Worm (Caenorhabditis elegans) whole organism, late embryonic: ENCODE results near the gene bicd-1.
"Not testable (repeated sequence)": the region's sequence is repeated elsewhere in the genome, so short reads cannot be mapped to it uniquely, and the experiment has no call there.

Experiments
- C08G9.2 ChIP-seq: sonication (generic microtip); optimal IDR thresholded peaks from 2 replicates; lab custom pipeline; 2016; ENCODE audit warnings: mild to moderate bottlenecking, missing genetic modification characterization, moderate library complexity, missing compliant biosample characterization
- C38D4.7 ChIP-seq: fragments of 200-800 bp; sonication (Bioruptor generic); optimal IDR thresholded peaks from 2 replicates; lab custom pipeline; 2018; ENCODE audit warnings: mild to moderate bottlenecking, missing genetic modification characterization, moderate library complexity, missing compliant biosample characterization
- Y22D7AL.16 ChIP-seq: sonication (generic microtip); optimal IDR thresholded peaks from 2 replicates; lab custom pipeline; 2016; ENCODE audit warnings: missing genetic modification characterization, missing compliant biosample characterization
- ahr-1 ChIP-seq: sonication (generic microtip); optimal IDR thresholded peaks from 2 replicates; lab custom pipeline; 2016; ENCODE audit warnings: missing genetic modification characterization, missing compliant biosample characterization
- ama-1 ChIP-seq: fragments of 150-350 bp; optimal IDR thresholded peaks from 2 replicates; lab custom pipeline; 2014
- ceh-14 ChIP-seq: sonication (generic microtip); optimal IDR thresholded peaks from 2 replicates; lab custom pipeline; 2016; ENCODE audit warnings: missing genotype, missing genetic modification characterization, missing compliant biosample characterization
- ceh-18 ChIP-seq: sonication (generic microtip); optimal IDR thresholded peaks from 2 replicates; lab custom pipeline; 2016; ENCODE audit warnings: missing genetic modification characterization, missing compliant biosample characterization
- ceh-22 ChIP-seq: sonication (generic microtip); optimal IDR thresholded peaks from 2 replicates; lab custom pipeline; 2017; ENCODE audit warnings: missing biosample characterization, missing genetic modification characterization
- ceh-30 ChIP-seq: fragments of 150-350 bp; optimal IDR thresholded peaks from 2 replicates; lab custom pipeline; 2014; ENCODE audit warnings: missing biosample characterization, missing genetic modification characterization
- ceh-31 ChIP-seq: sonication (generic microtip); optimal IDR thresholded peaks from 2 replicates; lab custom pipeline; 2016; ENCODE audit warnings: missing genetic modification characterization, missing compliant biosample characterization
- ceh-48 ChIP-seq: sonication (generic microtip); optimal IDR thresholded peaks from 2 replicates; lab custom pipeline; 2016; ENCODE audit warnings: missing genetic modification characterization, inconsistent platforms, missing compliant biosample characterization
- che-1 ChIP-seq: sonication (generic microtip); optimal IDR thresholded peaks from 2 replicates; lab custom pipeline; 2016; ENCODE audit warnings: mild to moderate bottlenecking, missing genetic modification characterization, missing compliant biosample characterization
- dmd-4 ChIP-seq: sonication (generic microtip); optimal IDR thresholded peaks from 2 replicates; lab custom pipeline; 2016; ENCODE audit warnings: borderline replicate concordance, missing genetic modification characterization, missing compliant biosample characterization
- dve-1 ChIP-seq: sonication (generic microtip); optimal IDR thresholded peaks from 2 replicates; lab custom pipeline; 2017; ENCODE audit warnings: antibody characterized with exemption, mild to moderate bottlenecking, missing genetic modification characterization, missing compliant biosample characterization
- elt-2 ChIP-seq: sonication (generic microtip); optimal IDR thresholded peaks from 2 replicates; lab custom pipeline; 2016; ENCODE audit warnings: missing genetic modification reagents, missing genetic modification characterization, missing compliant biosample characterization
- gmeb-2 ChIP-seq: sonication (generic microtip); optimal IDR thresholded peaks from 2 replicates; lab custom pipeline; 2016; ENCODE audit warnings: missing genetic modification characterization, inconsistent platforms, missing compliant biosample characterization
- hlh-15 ChIP-seq: sonication (generic microtip); optimal IDR thresholded peaks from 2 replicates; lab custom pipeline; 2016; ENCODE audit warnings: missing genetic modification characterization, missing compliant biosample characterization
- hlh-30 ChIP-seq: sonication (generic microtip); optimal IDR thresholded peaks from 2 replicates; lab custom pipeline; 2017; ENCODE audit warnings: antibody characterized with exemption, missing genetic modification characterization, missing compliant biosample characterization; ENCODE audit not compliant: insufficient read depth
- lim-6 ChIP-seq: sonication (generic microtip); optimal IDR thresholded peaks from 2 replicates; lab custom pipeline; 2016; ENCODE audit warnings: missing genetic modification characterization, missing compliant biosample characterization
- nfya-1 ChIP-seq: sonication (generic microtip); optimal IDR thresholded peaks from 2 replicates; lab custom pipeline; 2017; ENCODE audit warnings: missing genetic modification characterization, mild to moderate bottlenecking, missing compliant biosample characterization, antibody characterized with exemption, moderate library complexity
- nhr-11 ChIP-seq: fragments of 150-350 bp; optimal IDR thresholded peaks from 2 replicates; lab custom pipeline; 2014; ENCODE audit warnings: missing biosample characterization, missing genetic modification characterization
- npax-4 ChIP-seq: sonication (generic microtip); optimal IDR thresholded peaks from 2 replicates; lab custom pipeline; 2016; ENCODE audit warnings: missing genetic modification characterization, missing compliant biosample characterization
- odd-2 ChIP-seq: sonication (generic microtip); optimal IDR thresholded peaks from 2 replicates; lab custom pipeline; 2017; ENCODE audit warnings: antibody characterized with exemption, mild to moderate bottlenecking, missing genetic modification characterization, missing compliant biosample characterization
- pag-3 ChIP-seq: sonication (generic microtip); optimal IDR thresholded peaks from 2 replicates; lab custom pipeline; 2016; ENCODE audit warnings: missing compliant biosample characterization, missing genetic modification characterization, borderline replicate concordance
- pqm-1 ChIP-seq: sonication (generic microtip); optimal IDR thresholded peaks from 2 replicates; lab custom pipeline; 2016; ENCODE audit warnings: missing genetic modification characterization, missing compliant biosample characterization
- pros-1 ChIP-seq: fragments of 150-350 bp; optimal IDR thresholded peaks from 2 replicates; lab custom pipeline; 2014; ENCODE audit warnings: missing biosample characterization, missing genetic modification reagents, missing genetic modification characterization
- ref-2 ChIP-seq: sonication (generic microtip); optimal IDR thresholded peaks from 2 replicates; lab custom pipeline; 2016; ENCODE audit warnings: missing genetic modification characterization, missing compliant biosample characterization
- rnt-1 ChIP-seq: sonication (generic microtip); optimal IDR thresholded peaks from 2 replicates; lab custom pipeline; 2016; ENCODE audit warnings: missing genetic modification characterization, missing compliant biosample characterization
- sox-2 ChIP-seq: fragments of 200-800 bp; sonication (Bioruptor generic); IDR thresholded peaks from 2 replicates; pipeline ENCODE4 v1.3.6; 2022; ENCODE audit warnings: missing genetic modification reagents, missing genetic modification characterization, missing compliant biosample characterization
- sox-4 ChIP-seq: sonication (generic microtip); optimal IDR thresholded peaks from 2 replicates; lab custom pipeline; 2017; ENCODE audit warnings: mild to moderate bottlenecking, missing genetic modification characterization, inconsistent platforms, missing compliant biosample characterization
- tbx-7 ChIP-seq: sonication (generic microtip); optimal IDR thresholded peaks from 2 replicates; lab custom pipeline; 2016; ENCODE audit warnings: missing genotype, missing genetic modification characterization, missing compliant biosample characterization
- unc-42 ChIP-seq: sonication (generic microtip); optimal IDR thresholded peaks from 2 replicates; lab custom pipeline; 2016; ENCODE audit warnings: missing genotype, missing genetic modification characterization, missing compliant biosample characterization
- unc-86 ChIP-seq: sonication (generic microtip); optimal IDR thresholded peaks from 2 replicates; lab custom pipeline; 2016; ENCODE audit warnings: missing genetic modification characterization, missing compliant biosample characterization
- zip-5 ChIP-seq: sonication (generic microtip); optimal IDR thresholded peaks from 2 replicates; lab custom pipeline; 2016; ENCODE audit warnings: missing genetic modification characterization, missing compliant biosample characterization

The bicd-1 gene

ce11 chrIV:6601213-6601724 is 29.1 kb upstream of the bicd-1 start, which contains the start of gene sup-36:
sup-36 (plus strand) TSS chrIV:6601674.
- TF ChIP-seq ceh-14 (no peak), unc-86 (tag; lab: Kevin White, UChicago) (no peak), hlh-30 (tag; lab: Kevin White, UChicago) (peak; percentile 5), unc-42 (tag; lab: Kevin White, UChicago) (no peak), ahr-1 (tag; lab: Kevin White, UChicago) (no peak), C08G9.2 (no peak), hlh-15 (tag; lab: Kevin White, UChicago) (no peak), elt-2 (no peak), pros-1 (no peak), tbx-7 (tag; lab: Kevin White, UChicago) (no peak), nfya-1 (tag; lab: Kevin White, UChicago) (no peak), sox-2 (GFP tag; lab: Robert Waterston, UW) (no peak), ceh-30 (tag; lab: Kevin White, UChicago) (no peak), Y22D7AL.16 (tag; lab: Kevin White, UChicago) (no peak), che-1 (tag; lab: Kevin White, UChicago) (no peak), ceh-48 (tag; lab: Kevin White, UChicago) (peak; percentile 40), npax-4 (no peak), sox-4 (tag; lab: Kevin White, UChicago) (no peak)

ce11 chrIV:6599447-6599846 is 27.3 kb upstream of the bicd-1 start, which contains the start of gene F38A5.8:
F38A5.8 (plus strand) TSS chrIV:6599747.
- no peak for TF ChIP-seq ahr-1 (tag; lab: Kevin White, UChicago)
- no peak for TF ChIP-seq ama-1 (lab: Kevin White, UChicago)
- TF ChIP-seq rnt-1 (tag; lab: Kevin White, UChicago), result no peak
- no peak for TF ChIP-seq zip-5
- TF ChIP-seq pag-3 (tag; lab: Kevin White, UChicago), result no peak
- TF ChIP-seq nhr-11, result no peak
- TF ChIP-seq C08G9.2, result no peak

- not testable (repeated sequence) for TF ChIP-seq odd-2 (tag; lab: Kevin White, UChicago); ceh-22 (tag; lab: Kevin White, UChicago); C38D4.7 (GFP tag; lab: Kevin White, UChicago)
Observed at ce11 chrIV:6598740-6599139, 26.6 kb upstream of the bicd-1 start, which contains the start of gene nspb-5. nspb-5 (plus strand) TSS chrIV:6599040.

- not testable (repeated sequence) for TF ChIP-seq pqm-1 (tag; lab: Kevin White, UChicago); C08G9.2; unc-86 (tag; lab: Kevin White, UChicago)
Observed at ce11 chrIV:6597918-6598317, 25.8 kb upstream of the bicd-1 start, which contains the start of gene nspb-4. nspb-4 (plus strand) TSS chrIV:6598218.

ce11 chrIV:6597298-6597697 is 25.2 kb upstream of the bicd-1 start, which contains the start of gene F38A5.6:
F38A5.6 (minus strand) TSS chrIV:6597398.
- TF ChIP-seq ceh-48 (tag; lab: Kevin White, UChicago) (no peak), dmd-4 (tag; lab: Kevin White, UChicago) (no peak), ceh-30 (tag; lab: Kevin White, UChicago) (no peak), gmeb-2 (tag; lab: Kevin White, UChicago) (no peak), C08G9.2 (no peak), ceh-22 (tag; lab: Kevin White, UChicago) (no peak), ceh-31 (no peak), nhr-11 (no peak), ref-2 (tag; lab: Kevin White, UChicago) (no peak), lim-6 (tag; lab: Kevin White, UChicago) (no peak), ceh-14 (no peak), nfya-1 (tag; lab: Kevin White, UChicago) (no peak), zip-5 (no peak), dve-1 (tag; lab: Kevin White, UChicago) (no peak), odd-2 (tag; lab: Kevin White, UChicago) (no peak), ceh-18 (tag; lab: Kevin White, UChicago) (no peak)
